Worm (Caenorhabditis elegans) whole organism, L4 larva: ENCODE data around the gene Y53G8AM.7.
A peak's percentile ranks its signal among the peaks of the same experiment; 100 is the strongest.

Experiments
- D1046.2 ChIP-seq: fragments of 200-800 bp; sonication (Bioruptor generic); IDR thresholded peaks from 2 replicates; pipeline ENCODE4 v1.3.6; 2022; ENCODE audit warnings: missing genetic modification characterization, missing compliant biosample characterization
- T26A8.4 ChIP-seq: fragments of 200-800 bp; sonication (Bioruptor generic); IDR thresholded peaks from 2 replicates; pipeline ENCODE4 v1.3.6; 2022; ENCODE audit warnings: missing genetic modification characterization, missing compliant biosample characterization
- Y48G9A.11 ChIP-seq: fragments of 200-800 bp; sonication (Bioruptor generic); IDR thresholded peaks from 2 replicates; pipeline ENCODE4 v1.3.6; 2022; ENCODE audit warnings: missing genetic modification reagents, missing genetic modification characterization, missing compliant biosample characterization
- Y5F2A.4 ChIP-seq: fragments of 200-800 bp; sonication (Bioruptor generic); optimal IDR thresholded peaks from 2 replicates; lab custom pipeline; 2018; ENCODE audit warnings: mild to moderate bottlenecking, missing genetic modification characterization, missing compliant biosample characterization
- Y75B8A.6 ChIP-seq: fragments of 200-800 bp; sonication (Bioruptor generic); IDR thresholded peaks from 2 replicates; pipeline ENCODE4 v1.3.6; 2022; ENCODE audit warnings: missing genetic modification reagents, missing genetic modification characterization, missing compliant biosample characterization
- aha-1 ChIP-seq: fragments of 150-350 bp; peaks from one replicate; lab custom pipeline; 2014; ENCODE audit warnings: missing biosample characterization, missing genetic modification characterization
- arid-1 ChIP-seq: fragments of 200-800 bp; sonication (Bioruptor generic); conservative IDR thresholded peaks from 2 replicates; pipeline ENCODE4 v1.3.6; 2022; ENCODE audit warnings: missing genetic modification reagents, missing genetic modification characterization, missing compliant biosample characterization
- ceh-20 ChIP-seq: fragments of 200-800 bp; sonication (Bioruptor generic); IDR thresholded peaks from 2 replicates; pipeline ENCODE4 v1.3.6; 2022; ENCODE audit warnings: missing genetic modification reagents, missing genetic modification characterization, missing compliant biosample characterization
- ceh-32 ChIP-seq: sonication (generic microtip); optimal IDR thresholded peaks from 2 replicates; lab custom pipeline; 2016; ENCODE audit warnings: mild to moderate bottlenecking, missing genetic modification characterization, missing compliant biosample characterization; ENCODE audit not compliant: poor library complexity
- ceh-44 ChIP-seq: fragments of 200-800 bp; sonication (Bioruptor generic); IDR thresholded peaks from 2 replicates; pipeline ENCODE4 v1.3.6; 2022; ENCODE audit warnings: missing genetic modification reagents, missing genetic modification characterization, missing compliant biosample characterization
- ceh-62 ChIP-seq: sonication (generic microtip); optimal IDR thresholded peaks from 2 replicates; lab custom pipeline; 2017; ENCODE audit warnings: missing biosample characterization, missing genetic modification characterization
- cey-2 ChIP-seq: sonication (generic microtip); optimal IDR thresholded peaks from 3 replicates; lab custom pipeline; 2017; ENCODE audit warnings: missing genetic modification characterization, mild to moderate bottlenecking, missing compliant biosample characterization, antibody characterized with exemption, borderline replicate concordance; ENCODE audit not compliant: insufficient read depth
- dmd-8 ChIP-seq: fragments of 200-800 bp; sonication (Bioruptor generic); IDR thresholded peaks from 2 replicates; pipeline ENCODE4 v1.3.6; 2022; ENCODE audit warnings: missing genetic modification characterization, missing compliant biosample characterization
- duxl-1 ChIP-seq: sonication (generic microtip); optimal IDR thresholded peaks from 2 replicates; lab custom pipeline; 2016; ENCODE audit warnings: mild to moderate bottlenecking, missing genetic modification characterization, moderate library complexity, missing compliant biosample characterization; ENCODE audit not compliant: poor library complexity
- dve-1 ChIP-seq: sonication (generic microtip); optimal IDR thresholded peaks from 2 replicates; lab custom pipeline; 2017; ENCODE audit warnings: antibody characterized with exemption, mild to moderate bottlenecking, missing genetic modification characterization, missing compliant biosample characterization; ENCODE audit not compliant: insufficient read depth
- egl-27 ChIP-seq: sonication (generic microtip); optimal IDR thresholded peaks from 3 replicates; lab custom pipeline; 2017; ENCODE audit warnings: missing biosample characterization, missing genetic modification reagents, missing genetic modification characterization
- fkh-10 ChIP-seq: fragments of 150-350 bp; optimal IDR thresholded peaks from 2 replicates; lab custom pipeline; 2014; ENCODE audit warnings: missing biosample characterization, missing genetic modification reagents, missing genetic modification characterization
- gei-8 ChIP-seq: fragments of 200-800 bp; sonication (Bioruptor generic); optimal IDR thresholded peaks from 2 replicates; lab custom pipeline; 2018; ENCODE audit warnings: mild to moderate bottlenecking, missing genetic modification characterization, missing compliant biosample characterization
- hif-1 ChIP-seq, 2 experiments: sonication (generic microtip); optimal IDR thresholded peaks; 2 replicates each; lab custom pipeline; 2016 to 2017; ENCODE audit warnings: missing compliant biosample characterization in 2 of 2, missing genetic modification characterization in 2 of 2, missing genetic modification reagents in 2 of 2, missing genotype in 2 of 2, mild to moderate bottlenecking in 1 of 2
- hlh-11 ChIP-seq: fragments of 200-800 bp; sonication (Bioruptor generic); optimal IDR thresholded peaks from 2 replicates; lab custom pipeline; 2018; ENCODE audit warnings: mild to moderate bottlenecking, missing genetic modification characterization, missing compliant biosample characterization
- hlh-30 ChIP-seq: sonication (generic microtip); optimal IDR thresholded peaks from 2 replicates; lab custom pipeline; 2017; ENCODE audit warnings: antibody characterized with exemption, mild to moderate bottlenecking, missing genetic modification characterization, missing compliant biosample characterization; ENCODE audit not compliant: insufficient read depth
- hmg-1.1 ChIP-seq: fragments of 200-800 bp; sonication (Bioruptor generic); IDR thresholded peaks from 2 replicates; pipeline ENCODE4 v1.3.6; 2022; ENCODE audit warnings: missing genetic modification reagents, missing genetic modification characterization, missing compliant biosample characterization
- lin-13 ChIP-seq: fragments of 150-350 bp; optimal IDR thresholded peaks from 2 replicates; lab custom pipeline; 2014; ENCODE audit warnings: missing biosample characterization, missing genetic modification reagents, missing genetic modification characterization
- lin-15B ChIP-seq: fragments of 150-350 bp; sonication (generic microtip); optimal IDR thresholded peaks from 3 replicates; lab custom pipeline; 2014; ENCODE audit warnings: missing biosample characterization, missing genetic modification characterization
- lin-38 ChIP-seq: fragments of 200-800 bp; sonication (Bioruptor generic); IDR thresholded peaks from 2 replicates; pipeline ENCODE4 v1.3.6; 2022; ENCODE audit warnings: missing genetic modification reagents, missing genetic modification characterization, missing compliant biosample characterization
- lin-39 ChIP-seq: fragments of 150-350 bp; optimal IDR thresholded peaks from 2 replicates; lab custom pipeline; 2014; ENCODE audit warnings: missing biosample characterization, missing genetic modification reagents, missing genetic modification characterization
- lsy-2 ChIP-seq, 2 experiments: fragments of 150-350 bp in 1 of 2; sonication (generic microtip) in 1 of 2; optimal IDR thresholded peaks; 2 replicates each; lab custom pipeline; 2014 to 2017; ENCODE audit warnings: missing biosample characterization in 2 of 2, missing genetic modification characterization in 2 of 2
- mep-1 ChIP-seq: fragments of 150-350 bp; sonication (generic microtip); optimal IDR thresholded peaks from 3 replicates; lab custom pipeline; 2014; ENCODE audit warnings: missing biosample characterization, missing genetic modification characterization
- mes-2 ChIP-seq: sonication (generic microtip); optimal IDR thresholded peaks from 2 replicates; lab custom pipeline; 2016; ENCODE audit warnings: missing genotype, mild to moderate bottlenecking, missing genetic modification characterization, missing compliant biosample characterization; ENCODE audit not compliant: poor library complexity, severe bottlenecking
- nhr-10 ChIP-seq: fragments of 150-350 bp; optimal IDR thresholded peaks from 2 replicates; lab custom pipeline; 2014; ENCODE audit warnings: missing biosample characterization, missing genetic modification characterization
- nhr-11 ChIP-seq: fragments of 150-350 bp; optimal IDR thresholded peaks from 2 replicates; lab custom pipeline; 2014; ENCODE audit warnings: missing biosample characterization, missing genetic modification characterization
- nhr-28 ChIP-seq: fragments of 150-350 bp; optimal IDR thresholded peaks from 2 replicates; lab custom pipeline; 2014; ENCODE audit warnings: missing biosample characterization, missing genetic modification characterization
- nhr-41 ChIP-seq: fragments of 200-800 bp; sonication (Bioruptor generic); IDR thresholded peaks from 2 replicates; pipeline ENCODE4 v1.3.6; 2022; ENCODE audit warnings: missing genetic modification reagents, missing genetic modification characterization, missing compliant biosample characterization
- nhr-77 ChIP-seq: fragments of 150-350 bp; optimal IDR thresholded peaks from 2 replicates; lab custom pipeline; 2014; ENCODE audit warnings: missing biosample characterization, missing genetic modification characterization
- php-3 ChIP-seq: fragments of 200-800 bp; sonication (Bioruptor generic); IDR thresholded peaks from 2 replicates; pipeline ENCODE4 v1.3.6; 2022; ENCODE audit warnings: missing genetic modification reagents, missing genetic modification characterization, missing compliant biosample characterization
- rbr-2 ChIP-seq: sonication (generic microtip); optimal IDR thresholded peaks from 2 replicates; lab custom pipeline; 2016; ENCODE audit warnings: missing genotype, missing genetic modification characterization, missing compliant biosample characterization
- sdz-12 ChIP-seq: fragments of 200-800 bp; sonication (Bioruptor generic); optimal IDR thresholded peaks from 2 replicates; lab custom pipeline; 2018; ENCODE audit warnings: mild to moderate bottlenecking, missing genetic modification characterization, missing compliant biosample characterization
- snpc-1.2 ChIP-seq: fragments of 200-800 bp; sonication (Bioruptor generic); IDR thresholded peaks from 2 replicates; pipeline ENCODE4 v1.3.6; 2022; ENCODE audit warnings: missing genetic modification reagents, missing genetic modification characterization, missing compliant biosample characterization
- unc-62 ChIP-seq, 3 experiments: fragments of 150-350 bp in 1 of 3; sonication (generic microtip); optimal IDR thresholded peaks in 2 of 3; peaks in 1 of 3; 1 replicate in 1 of 3; 2 replicates in 2 of 3; lab custom pipeline; 2014 to 2017; ENCODE audit warnings: missing biosample characterization in 3 of 3, missing genetic modification characterization in 3 of 3, missing genetic modification reagents in 3 of 3, missing genotype in 1 of 3
- zip-11 ChIP-seq: fragments of 200-800 bp; sonication (Bioruptor generic); IDR thresholded peaks from 2 replicates; pipeline ENCODE4 v1.3.6; 2022; ENCODE audit warnings: missing genetic modification characterization, missing compliant biosample characterization
- zip-2 ChIP-seq: fragments of 150-350 bp; optimal IDR thresholded peaks from 2 replicates; lab custom pipeline; 2014; ENCODE audit warnings: missing biosample characterization, missing genetic modification characterization

Y53G8AM.7 gene

ce11 chrIII:3279304-3279703, 12.8 kb upstream of the Y53G8AM.7 start (continued):
- TF ChIP-seq nhr-77 (peak; percentile 42), gei-8 (GFP tag; lab: Kevin White, UChicago) (no peak)

ce11 chrIII:3278610-3279009, 12.1 kb upstream of the Y53G8AM.7 start, which contains the start of gene Y53G8AM.8:
Y53G8AM.8 (minus strand) TSS chrIII:3278710.
- TF ChIP-seq hlh-30 (no peak), arid-1 (GFP tag; lab: Robert Waterston, UW) (no peak), T26A8.4 (no peak), D1046.2 (GFP tag; lab: Robert Waterston, UW) (no peak), Y75B8A.6 (GFP tag; lab: Robert Waterston, UW) (no peak), fkh-10 (GFP tag; lab: Kevin White, UChicago) (no peak), zip-11 (GFP tag; lab: Robert Waterston, UW) (no peak), lin-38 (GFP tag; lab: Robert Waterston, UW) (no peak), zip-2 (tag; lab: Kevin White, UChicago) (no peak), nhr-41 (GFP tag; lab: Robert Waterston, UW) (no peak), Y5F2A.4 (GFP tag; lab: Kevin White, UChicago) (no peak), hmg-1.1 (GFP tag; lab: Robert Waterston, UW) (no peak), cey-2 (tag; lab: Kevin White, UChicago) (no peak), egl-27 (tag; lab: Kevin White, UChicago) (no peak), aha-1 (tag; lab: Kevin White, UChicago) (no peak), mes-2 (tag; lab: Kevin White, UChicago) (no peak), lin-13 (no peak)

ce11 chrIII:3273141-3273540, 6.6 kb upstream of the Y53G8AM.7 start:
- TF ChIP-seq hmg-1.1 (GFP tag; lab: Robert Waterston, UW) (0 out of 2 replicates have a peak, but pooled peaks have one; percentile 25), rbr-2 (tag; lab: Kevin White, UChicago) (no peak), mes-2 (tag; lab: Kevin White, UChicago) (peak; percentile 40), ceh-20 (GFP tag; lab: Robert Waterston, UW) (no peak), dve-1 (tag; lab: Kevin White, UChicago) (peak; percentile 5), duxl-1 (tag; lab: Kevin White, UChicago) (no peak), mep-1 (peak; percentile 50), php-3 (GFP tag; lab: Robert Waterston, UW) (no peak), nhr-11 (tag; lab: Kevin White, UChicago) (peak; percentile 28), dmd-8 (GFP tag; lab: Robert Waterston, UW) (no peak), nhr-77 (no peak), nhr-10 (tag; lab: Kevin White, UChicago) (no peak), hif-1 (tag; optimal IDR thresholded peaks at IDR 0.05; lab: Kevin White, UChicago) (no peak), hlh-30 (peak; percentile 90), lsy-2 (tag; optimal IDR thresholded peaks at IDR 0.05; lab: Kevin White, UChicago) (peak in 1 of 2 experiments; percentile 58), lin-15B (tag; lab: Kevin White, UChicago) (no peak), sdz-12 (GFP tag; lab: Kevin White, UChicago) (no peak), ceh-44 (GFP tag; lab: Robert Waterston, UW) (no peak), lin-13 (no peak), ceh-62 (no peak), lin-39 (tag; lab: Kevin White, UChicago) (no peak), nhr-41 (GFP tag; lab: Robert Waterston, UW) (no peak), hlh-11 (peak; percentile 37), snpc-1.2 (no peak), Y48G9A.11 (GFP tag; lab: Robert Waterston, UW) (no peak), ceh-32 (no peak), nhr-28 (tag; lab: Kevin White, UChicago) (peak; percentile 60), unc-62 (GFP tag; optimal IDR thresholded peaks at IDR 0.05 in 1 of 2; lab: Kevin White, UChicago) (peak in 1 of 2 experiments; percentile 98), unc-62 (tag; optimal IDR thresholded peaks at IDR 0.05; lab: Kevin White, UChicago) (no peak)
